Worm (Caenorhabditis elegans): ENCODE data around the gene nspc-5.
A peak's percentile ranks its signal among the peaks of the same experiment; 100 is the strongest.

The nspc-5 gene

DNA sequence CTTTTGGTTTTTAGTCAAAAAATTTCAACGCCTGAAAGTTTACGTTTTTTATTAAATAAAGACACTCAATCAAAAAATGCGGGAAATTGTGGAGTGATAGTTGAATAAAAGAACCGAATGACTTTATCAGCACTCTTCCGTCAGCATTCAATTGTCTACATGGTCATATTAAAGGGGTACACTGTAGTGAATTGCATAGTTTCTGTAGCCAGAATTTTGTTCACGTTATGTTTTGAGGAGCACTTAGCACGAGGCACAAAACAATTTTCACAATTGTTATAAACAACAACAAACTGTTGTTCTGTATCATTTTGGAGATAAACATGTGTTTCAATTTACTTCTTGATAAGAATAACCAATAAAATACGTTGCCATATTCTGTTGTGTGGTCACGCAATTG is 10.5 kb downstream of the nspc-5 start, which contains the start of gene D2021.4:
Gene D2021.4 (minus strand): TSS at position 48 of the 400 bp plus-strand sequence.
- TF ChIP-seq elt-2 (tag; optimal IDR thresholded peaks at IDR 0.05) (peak; percentile 31), ttx-3 (tag; optimal IDR thresholded peaks at IDR 0.05) (no peak), C38D4.7 (GFP tag; optimal IDR thresholded peaks at IDR 0.05) (no peak)

DNA sequence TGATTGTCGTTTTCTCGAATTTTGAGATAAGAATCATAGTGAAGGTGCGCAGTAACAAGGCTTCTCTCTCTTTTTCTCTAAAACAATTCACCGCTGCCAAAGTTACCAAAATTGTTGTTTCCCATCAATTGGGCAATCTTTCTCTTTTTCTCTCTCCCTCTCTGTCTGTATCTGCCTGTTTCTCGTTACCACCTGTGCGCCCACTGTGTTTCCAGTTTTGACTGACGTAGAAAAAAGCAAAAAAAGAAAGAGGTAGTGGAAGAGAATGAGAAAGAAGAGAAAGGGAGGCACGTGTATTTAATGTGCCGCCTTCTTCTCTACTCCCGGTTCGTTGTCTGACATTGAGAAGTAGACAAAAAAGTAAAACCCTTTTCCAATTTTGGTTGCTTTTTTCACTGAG is 11.6 kb downstream of the nspc-5 start:
- TF ChIP-seq che-1 (tag; optimal IDR thresholded peaks at IDR 0.05) (no peak), lin-11 (tag; optimal IDR thresholded peaks at IDR 0.05) (no peak), ceh-34 (tag; optimal IDR thresholded peaks at IDR 0.05) (no peak), ceh-31 (tag; optimal IDR thresholded peaks at IDR 0.05) (peak; percentile 14), dve-1 (tag; optimal IDR thresholded peaks at IDR 0.05) (no peak), dmd-4 (tag; optimal IDR thresholded peaks at IDR 0.05; ENCODE audit: borderline replicate concordance) (no peak), ahr-1 (tag; optimal IDR thresholded peaks at IDR 0.05) (no peak), hlh-30 (tag; optimal IDR thresholded peaks at IDR 0.05; ENCODE audit: insufficient read depth) (no peak), ttx-3 (tag; optimal IDR thresholded peaks at IDR 0.05) (no peak), ceh-18 (tag; optimal IDR thresholded peaks at IDR 0.05) (peak; percentile 43), pha-2 (tag; optimal IDR thresholded peaks at IDR 0.05) (no peak), tbx-2 (tag; optimal IDR thresholded peaks at IDR 0.05) (no peak)

DNA sequence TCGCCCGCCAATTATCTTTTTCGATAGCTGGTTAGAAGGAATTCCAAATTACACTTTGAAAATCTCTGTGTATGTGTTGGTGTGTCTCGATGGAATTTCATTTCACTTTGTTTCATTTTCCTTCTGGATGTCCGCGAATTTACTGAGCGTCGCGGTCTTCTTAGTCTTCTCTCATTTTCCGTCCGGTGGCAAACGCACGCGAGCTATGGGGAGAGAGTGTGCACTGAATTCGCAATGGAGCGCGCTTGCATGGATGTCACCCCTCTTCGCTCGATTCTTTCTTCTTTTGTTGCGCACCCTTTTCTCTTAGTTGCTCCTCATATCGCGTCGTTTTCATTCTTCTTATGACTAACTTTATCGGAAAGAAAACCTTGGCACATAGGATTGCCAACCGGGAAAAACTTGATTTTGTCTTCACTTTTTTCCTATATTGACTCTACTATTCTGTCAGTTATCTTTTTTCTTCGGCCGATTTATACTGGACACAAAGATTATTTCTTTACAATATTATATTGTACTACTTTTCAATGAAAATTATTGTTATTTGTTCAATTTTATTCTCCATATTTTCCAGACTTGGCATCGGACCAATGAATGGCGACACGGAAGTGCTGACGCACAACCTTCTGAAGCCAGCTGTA is 13.3 kb downstream of the nspc-5 start, which contains the start of gene dhhc-14:
Gene dhhc-14 (plus strand): TSS at position 591 of the 641 bp plus-strand sequence.
- TF ChIP-seq unc-42 (tag; optimal IDR thresholded peaks at IDR 0.05) (peak; percentile 74), unc-55 (GFP tag; optimal IDR thresholded peaks at IDR 0.05) (peak; percentile 31), K09A11.1 (tag; optimal IDR thresholded peaks at IDR 0.05; ENCODE audit: insufficient read depth) (no peak), syd-9 (tag; optimal IDR thresholded peaks at IDR 0.05) (peak; percentile 17), C08G9.2 (tag; optimal IDR thresholded peaks at IDR 0.05) (peak; percentile 1), ceh-31 (tag; optimal IDR thresholded peaks at IDR 0.05) (peak; percentile 77), ceh-2 (tag; optimal IDR thresholded peaks at IDR 0.05) (peak; percentile 47), madf-2 (tag; optimal IDR thresholded peaks at IDR 0.05) (peak; percentile 16), pqm-1 (tag; optimal IDR thresholded peaks at IDR 0.05) (no peak), ceh-6 (GFP tag; optimal IDR thresholded peaks at IDR 0.05) (no peak), ceh-34 (tag; optimal IDR thresholded peaks at IDR 0.05) (peak; percentile 41), ceh-18 (tag; optimal IDR thresholded peaks at IDR 0.05) (peak; percentile 74), elt-2 (tag; optimal IDR thresholded peaks at IDR 0.05) (peak; percentile 47), ama-1 (optimal IDR thresholded peaks at IDR 0.05) (no peak), odd-2 (tag; optimal IDR thresholded peaks at IDR 0.05) (no peak), ref-2 (tag; optimal IDR thresholded peaks at IDR 0.05) (peak; percentile 61), tbx-2 (tag; optimal IDR thresholded peaks at IDR 0.05) (peak; percentile 79), hlh-6 (tag; optimal IDR thresholded peaks at IDR 0.05) (no peak), rnt-1 (tag; optimal IDR thresholded peaks at IDR 0.05) (peak; percentile 26), pax-1 (tag; optimal IDR thresholded peaks at IDR 0.05) (peak; percentile 28), sdc-2 (tag; optimal IDR thresholded peaks at IDR 0.05) (peak; percentile 63), nfya-1 (tag; optimal IDR thresholded peaks at IDR 0.05) (peak; percentile 70), Y22D7AL.16 (tag; optimal IDR thresholded peaks at IDR 0.05) (no peak), npax-4 (tag; optimal IDR thresholded peaks at IDR 0.05) (no peak), tbx-7 (tag; optimal IDR thresholded peaks at IDR 0.05) (peak; percentile 10), hlh-30 (tag; optimal IDR thresholded peaks at IDR 0.05; ENCODE audit: insufficient read depth) (peak; percentile 64)

DNA sequence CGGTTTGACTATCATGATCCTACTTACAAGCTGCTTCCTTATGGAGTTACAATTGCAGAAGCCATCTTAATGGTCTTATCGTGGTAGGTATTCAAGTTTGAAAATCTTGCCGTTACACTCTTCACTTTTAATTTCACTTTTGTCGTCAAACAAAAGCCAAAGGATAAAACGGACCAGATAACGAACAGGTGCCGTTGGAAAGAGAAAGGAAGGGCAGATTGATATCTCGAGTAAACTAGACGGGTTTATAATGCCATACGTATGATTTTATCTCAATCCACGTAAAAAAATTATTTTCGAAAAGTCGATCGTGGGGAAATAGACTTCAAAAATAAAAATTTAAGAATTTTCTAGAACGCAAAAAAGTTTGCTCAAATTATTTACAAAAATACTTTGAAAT is 15.5 kb downstream of the nspc-5 start:
- TF ChIP-seq elt-2 (tag; optimal IDR thresholded peaks at IDR 0.05) (no peak), hlh-6 (tag; optimal IDR thresholded peaks at IDR 0.05) (no peak), syd-9 (tag; optimal IDR thresholded peaks at IDR 0.05) (no peak), sox-2 (GFP tag; IDR thresholded peaks at IDR 0.05) (no peak), hlh-30 (tag; optimal IDR thresholded peaks at IDR 0.05; ENCODE audit: insufficient read depth) (no peak), ceh-24 (tag; optimal IDR thresholded peaks at IDR 0.05) (no peak), ceh-2 (tag; optimal IDR thresholded peaks at IDR 0.05) (no peak), unc-3 (GFP tag; conservative IDR thresholded peaks at IDR 0.05) (no peak), unc-3 (tag; optimal IDR thresholded peaks at IDR 0.05) (no peak), ceh-31 (tag; optimal IDR thresholded peaks at IDR 0.05) (no peak), hlh-15 (tag; optimal IDR thresholded peaks at IDR 0.05) (no peak), K02D7.2 (tag; optimal IDR thresholded peaks at IDR 0.05) (no peak), rnt-1 (tag; optimal IDR thresholded peaks at IDR 0.05) (no peak), nfya-1 (tag; optimal IDR thresholded peaks at IDR 0.05) (no peak), fkh-10 (GFP tag; optimal IDR thresholded peaks at IDR 0.05) (no peak), pha-2 (tag; optimal IDR thresholded peaks at IDR 0.05) (no peak), ref-2 (tag; optimal IDR thresholded peaks at IDR 0.05) (no peak), pax-1 (tag; optimal IDR thresholded peaks at IDR 0.05) (no peak), zip-5 (tag; optimal IDR thresholded peaks at IDR 0.05) (no peak)
